Fruit fly (Drosophila melanogaster) Kc167 (cell line): ENCODE results near the gene mRpL49.

Experiments used
- Myc ChIP-seq: fragments of >200 bp; optimal IDR thresholded peaks from 2 replicates; lab custom pipeline; 2017; ENCODE audit warnings: missing external identifiers
- Sin3A ChIP-seq: fragments of >200 bp; optimal IDR thresholded peaks from 2 replicates; lab custom pipeline; 2018; ENCODE audit warnings: missing external identifiers
- h ChIP-seq: fragments of >200 bp; optimal IDR thresholded peaks from 3 replicates; lab custom pipeline; 2018; ENCODE audit warnings: missing external identifiers
- insv ChIP-seq: fragments of >200 bp; optimal IDR thresholded peaks from 3 replicates; lab custom pipeline; 2018; ENCODE audit warnings: missing external identifiers
- psq ChIP-seq: fragments of >200 bp; optimal IDR thresholded peaks from 2 replicates; lab custom pipeline; 2017; ENCODE audit warnings: missing external identifiers
- ttk ChIP-seq: sonication (Bioruptor generic); optimal IDR thresholded peaks from 2 replicates; lab custom pipeline; 2017; ENCODE audit warnings: missing external identifiers

Gene mRpL49

DNA sequence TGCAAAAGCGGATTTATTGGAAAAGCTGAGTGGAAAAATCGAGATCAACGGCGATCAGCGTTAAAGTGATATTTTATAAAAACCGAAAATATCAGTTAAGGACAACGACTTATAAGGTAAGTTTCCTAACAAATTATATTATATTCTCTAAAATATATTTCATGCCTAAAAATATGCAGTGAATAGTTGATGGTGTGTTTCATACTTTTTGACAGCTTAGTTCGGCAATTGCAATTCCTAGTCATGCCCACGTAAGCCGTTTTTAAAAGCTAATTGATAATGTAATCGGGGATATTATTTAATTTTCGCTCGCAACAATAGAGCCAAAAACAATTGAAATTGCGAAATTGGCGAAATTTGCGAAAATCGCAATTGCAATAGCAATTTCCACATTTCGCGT lies 12.7 kb downstream of the mRpL49 start:
- TF ChIP-seq h (lab: Kevin White, UChicago) (no peak), psq (lab: Kevin White, UChicago) (no peak), Sin3A (lab: Kevin White, UChicago) (no peak)

DNA sequence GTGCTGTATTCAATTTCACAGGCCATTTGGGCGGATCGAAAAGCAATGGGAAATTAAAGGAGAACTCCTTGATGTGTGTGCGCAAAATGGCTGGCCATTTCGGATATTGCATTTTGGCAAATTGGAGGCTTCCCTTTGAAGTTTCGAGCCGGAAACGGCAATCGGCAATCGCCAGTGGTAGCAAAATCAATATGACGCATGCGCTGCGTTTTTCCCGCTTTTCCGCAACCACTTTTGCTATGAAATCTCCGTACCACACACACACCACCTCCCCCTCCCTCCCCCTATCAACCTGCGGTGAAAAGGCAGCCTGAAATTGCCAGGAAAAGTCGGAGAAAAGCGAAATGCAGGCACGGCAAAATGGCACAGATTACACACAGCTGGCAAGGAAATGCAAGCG lies 15.4 kb downstream of the mRpL49 start:
- TF ChIP-seq Myc (no peak), Sin3A (lab: Kevin White, UChicago) (no peak), psq (lab: Kevin White, UChicago) (no peak), insv (no peak), ttk (no peak), h (lab: Kevin White, UChicago) (no peak)

DNA sequence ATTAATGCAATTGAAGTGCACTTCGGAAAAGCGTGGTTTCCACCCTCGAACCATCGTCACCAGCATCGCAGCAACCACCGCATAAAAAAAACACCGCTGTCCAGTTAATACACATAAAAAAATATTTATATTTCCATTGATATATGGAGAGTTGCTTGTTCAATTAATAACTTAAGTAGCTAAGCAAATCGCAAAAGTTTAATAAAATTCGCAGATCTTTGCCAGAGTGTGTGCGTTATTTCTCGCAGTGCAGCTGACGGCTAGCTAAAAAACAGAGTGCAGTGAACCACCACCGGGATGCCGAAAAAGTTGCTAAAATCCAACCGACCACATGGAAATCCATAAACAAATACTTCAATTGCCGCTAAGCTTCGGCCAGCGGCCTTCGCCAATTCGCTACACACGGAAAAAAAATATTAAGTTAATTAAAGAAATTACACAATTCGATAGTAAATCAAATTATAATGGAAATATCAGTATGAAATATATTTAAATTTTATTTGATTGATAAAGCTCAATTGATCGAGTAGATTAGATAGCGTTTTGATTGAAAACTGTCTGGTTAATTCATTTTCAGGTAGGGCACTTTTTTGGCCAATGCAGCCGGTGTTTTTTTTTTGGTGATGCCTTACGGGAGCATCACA lies 16.5 kb downstream of the mRpL49 start:
- TF ChIP-seq Sin3A (lab: Kevin White, UChicago) (no peak), psq (lab: Kevin White, UChicago) (no peak), Myc (no peak), h (lab: Kevin White, UChicago) (no peak), ttk (no peak), insv (no peak)

DNA sequence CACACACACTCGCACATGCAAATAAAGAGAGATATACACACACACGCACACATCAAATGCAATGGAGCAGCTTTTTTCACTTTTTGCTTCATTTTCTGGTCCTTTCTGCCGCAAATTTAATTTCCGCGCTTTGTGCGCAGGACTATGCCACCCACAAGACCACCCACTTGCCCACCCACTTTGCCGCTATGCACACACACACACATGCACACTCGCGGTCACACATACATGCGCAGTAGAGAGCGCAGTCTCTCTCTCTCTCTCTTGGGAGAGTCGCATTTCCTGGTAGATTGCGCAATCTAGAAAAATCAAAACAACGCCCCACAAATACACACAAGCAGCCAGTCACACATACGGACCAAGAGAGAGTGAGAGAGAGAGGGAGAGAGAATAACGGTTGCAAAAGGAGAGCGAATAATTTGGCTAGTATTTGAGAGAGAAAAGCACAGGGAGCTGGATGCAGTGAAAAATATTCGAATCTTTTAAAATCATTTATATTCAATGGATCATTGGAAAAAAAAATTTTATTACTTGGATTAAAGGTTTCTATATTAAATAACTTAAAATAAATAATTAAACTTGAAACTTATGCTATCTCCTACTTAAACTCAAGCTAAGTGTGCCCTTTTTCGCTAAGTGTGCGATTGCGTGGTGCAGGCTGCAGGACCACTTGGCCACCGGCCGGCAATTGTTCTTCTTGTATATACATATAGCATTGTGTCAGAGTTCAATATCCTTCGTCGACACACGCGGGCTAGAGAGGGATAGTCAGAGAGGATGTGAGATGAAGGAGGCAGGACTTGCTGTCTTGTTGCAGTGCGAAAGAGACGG lies 18.7 kb downstream of the mRpL49 start:
- TF ChIP-seq ttk (no peak), Sin3A (lab: Kevin White, UChicago) (no peak), h (lab: Kevin White, UChicago) (no peak), psq (lab: Kevin White, UChicago) (no peak), insv (no peak), Myc (no peak)

DNA sequence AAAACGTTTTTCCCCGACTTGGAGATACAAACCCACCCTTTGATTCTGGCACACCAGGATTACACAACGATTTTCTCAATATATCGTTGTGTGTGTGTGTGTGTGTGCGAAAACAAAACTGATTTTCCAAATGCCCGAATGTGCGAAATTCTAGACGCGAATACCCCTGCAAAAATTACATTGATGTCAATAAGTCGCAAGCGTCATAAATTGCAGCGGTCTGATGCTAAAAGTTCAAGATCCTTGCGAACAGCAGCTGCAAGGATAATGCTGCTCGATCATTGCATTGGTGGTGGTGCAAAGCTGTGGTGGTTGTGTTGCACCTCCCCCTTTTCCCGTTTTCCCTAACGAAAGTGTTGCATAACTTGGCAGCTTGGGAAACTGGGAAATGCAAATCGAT lies 20.7 kb downstream of the mRpL49 start:
- TF ChIP-seq insv (no peak), Sin3A (lab: Kevin White, UChicago) (no peak)

DNA sequence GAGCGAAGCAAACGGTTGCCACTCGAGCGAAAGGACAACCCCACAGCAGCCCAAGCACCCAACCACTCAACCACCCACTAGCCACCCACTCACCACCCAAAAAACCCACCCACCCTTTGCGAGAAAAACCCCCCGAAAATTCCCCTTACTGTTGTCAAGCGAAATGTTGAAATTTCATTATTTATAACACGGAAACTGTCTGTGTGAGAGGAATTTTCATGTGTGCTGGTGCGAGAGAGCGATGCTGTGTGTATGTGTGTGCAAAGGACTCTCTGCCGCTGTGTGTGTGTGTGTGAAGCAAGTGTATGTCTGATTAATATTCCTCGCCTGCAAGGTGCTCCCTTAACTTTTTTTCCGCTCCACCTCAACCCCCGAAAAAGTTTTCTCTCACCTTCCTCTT lies 22.9 kb downstream of the mRpL49 start:
- TF ChIP-seq insv, result no peak
- no peak for TF ChIP-seq h (lab: Kevin White, UChicago)
- no peak for TF ChIP-seq Sin3A (lab: Kevin White, UChicago)
- no peak for TF ChIP-seq ttk
- no peak for TF ChIP-seq psq (lab: Kevin White, UChicago)
- TF ChIP-seq Myc, result no peak

DNA sequence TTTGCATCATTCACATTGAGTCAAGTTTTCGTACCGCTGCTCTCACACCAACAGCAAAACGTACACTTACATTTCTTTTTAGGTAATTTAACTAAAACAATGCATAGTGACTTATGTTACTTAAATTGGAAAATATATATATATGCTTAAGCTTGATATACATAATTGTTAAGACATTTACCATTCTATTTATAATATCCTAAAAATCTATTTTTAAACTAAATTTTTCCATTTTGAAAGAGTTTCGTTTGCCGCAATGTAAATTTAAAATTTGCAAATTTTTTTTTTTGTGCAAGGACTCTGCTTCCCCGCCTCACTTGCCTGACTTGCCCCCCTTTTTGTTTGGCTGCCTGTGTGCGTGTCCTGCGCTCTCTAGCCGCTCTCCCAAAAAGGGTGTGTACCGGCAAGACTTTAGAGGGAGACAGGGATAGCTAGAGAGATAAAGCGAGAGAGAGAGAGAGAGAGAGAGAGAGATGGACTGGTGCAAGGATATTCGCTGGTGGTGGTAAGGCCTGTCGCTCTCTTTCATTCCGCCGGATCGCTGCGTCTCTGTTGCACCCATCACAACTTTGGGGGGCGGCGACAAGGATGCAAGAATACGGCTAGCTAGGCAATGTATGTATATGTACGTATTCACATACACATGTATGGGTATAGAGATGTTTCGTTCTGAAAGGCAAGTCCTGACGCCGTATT lies 31.1 kb downstream of the mRpL49 start:
- TF ChIP-seq h (lab: Kevin White, UChicago) (no peak), psq (lab: Kevin White, UChicago) (no peak), Myc (no peak), insv (no peak), Sin3A (lab: Kevin White, UChicago) (no peak), ttk (no peak)

DNA sequence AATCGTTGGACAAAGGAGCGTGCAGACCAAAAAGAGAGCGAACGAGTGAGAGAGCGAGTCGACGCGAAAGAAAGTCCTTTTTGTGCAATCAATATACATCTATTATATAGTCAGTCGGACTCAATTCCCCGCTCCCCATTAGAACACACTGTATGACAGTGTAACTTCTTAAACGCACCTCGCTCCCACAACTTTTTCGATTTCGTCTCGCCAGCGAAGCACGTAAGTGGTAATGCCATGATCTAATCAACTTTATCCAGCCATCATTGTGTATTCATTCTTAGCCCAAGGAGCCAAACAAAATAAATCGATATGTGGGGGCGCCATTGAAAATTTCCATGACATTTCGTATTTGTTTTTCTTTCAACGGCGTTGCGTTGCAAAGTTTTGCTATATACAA lies 32.1 kb downstream of the mRpL49 start:
- no peak for TF ChIP-seq psq (lab: Kevin White, UChicago)
- TF ChIP-seq insv, result no peak
- TF ChIP-seq ttk, result no peak
- no peak for TF ChIP-seq Sin3A (lab: Kevin White, UChicago)
- no peak for TF ChIP-seq Myc
- no peak for TF ChIP-seq h (lab: Kevin White, UChicago)

DNA sequence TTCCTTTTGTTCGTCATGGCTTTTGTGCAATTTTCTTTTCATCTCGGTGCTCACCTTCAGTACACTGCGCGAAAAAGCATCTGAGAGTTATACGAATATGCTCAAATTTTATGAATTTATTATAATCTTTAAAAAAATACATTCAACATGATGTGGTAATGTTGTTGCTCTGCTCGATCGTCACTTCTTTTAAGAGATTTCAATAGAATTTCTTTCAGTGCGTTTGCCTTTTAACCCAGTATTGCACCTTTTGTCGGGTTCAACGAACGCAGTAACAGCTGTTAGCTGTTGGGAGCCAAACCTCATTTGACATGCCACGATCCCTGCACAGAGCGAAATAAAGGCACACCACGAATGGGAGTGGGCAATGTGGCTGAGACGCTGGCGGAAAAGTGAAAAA lies 33.0 kb downstream of the mRpL49 start:
- TF ChIP-seq Sin3A (lab: Kevin White, UChicago), result no peak
- no peak for TF ChIP-seq ttk
- TF ChIP-seq psq (lab: Kevin White, UChicago), result no peak
- no peak for TF ChIP-seq insv

DNA sequence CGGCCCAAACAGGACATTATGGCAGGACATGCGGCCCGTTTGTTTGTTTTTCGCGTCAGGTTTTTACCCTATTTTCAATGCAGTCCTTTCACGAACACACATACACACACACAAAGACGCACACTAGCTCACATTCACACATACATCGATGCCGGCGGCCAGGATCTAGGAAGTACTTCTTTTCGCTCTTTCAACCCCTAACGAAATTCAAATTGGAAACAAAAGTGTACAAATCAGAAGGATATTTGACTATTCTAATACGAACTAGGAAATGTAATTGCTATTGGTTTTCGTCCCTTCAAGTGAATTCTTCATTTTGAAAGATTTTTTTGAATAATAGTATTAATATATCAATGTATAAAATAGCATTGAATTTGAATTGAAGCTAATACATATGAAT lies 33.5 kb downstream of the mRpL49 start:
- no peak for TF ChIP-seq Myc
- TF ChIP-seq insv, result no peak

DNA sequence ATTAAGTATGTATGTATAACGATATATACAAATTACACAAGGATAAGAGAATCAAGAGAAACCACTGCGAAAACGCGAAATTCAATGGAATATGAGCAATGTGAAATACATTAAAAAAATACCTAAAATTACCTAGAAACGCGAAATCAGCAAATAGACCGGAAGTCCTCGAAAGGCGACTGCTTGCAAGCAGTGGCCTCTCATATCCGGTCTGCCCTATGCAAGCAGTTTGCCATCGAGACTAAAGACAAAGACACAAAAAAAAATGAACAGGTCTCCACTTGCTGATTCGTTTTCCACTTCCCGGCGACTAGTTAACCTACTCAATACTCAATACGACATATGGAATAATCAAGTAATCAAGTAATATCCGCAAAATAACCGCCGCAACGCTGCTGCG lies 40.8 kb downstream of the mRpL49 start:
- no peak for TF ChIP-seq psq (lab: Kevin White, UChicago)
- TF ChIP-seq Myc, result no peak
- no peak for TF ChIP-seq ttk
- TF ChIP-seq insv, result no peak
- no peak for TF ChIP-seq h (lab: Kevin White, UChicago)
- TF ChIP-seq Sin3A (lab: Kevin White, UChicago), result no peak

DNA sequence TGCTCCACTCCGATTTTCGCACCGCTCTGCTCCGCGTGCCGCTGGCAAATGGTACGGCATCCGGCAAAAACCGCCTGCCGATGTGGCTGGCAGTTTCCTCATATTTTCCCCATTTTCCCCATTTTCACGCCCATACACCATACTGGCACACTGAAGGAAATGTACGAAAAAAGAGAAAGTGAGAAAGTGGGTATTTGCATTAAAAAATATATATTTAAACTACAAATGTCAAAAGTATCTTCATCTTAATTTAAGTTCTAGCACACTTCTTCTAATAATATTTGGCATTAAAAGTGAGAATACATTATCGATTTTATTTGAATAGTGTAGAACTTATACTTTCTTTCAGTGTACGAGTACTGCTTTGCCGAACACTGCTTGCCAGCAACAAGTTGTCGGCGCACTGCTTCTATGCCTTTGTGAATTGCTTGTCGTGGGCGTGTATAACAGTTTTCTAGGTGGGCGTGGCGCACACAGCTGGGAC lies 50.5 kb downstream of the mRpL49 start, which contains the start of gene hec:
Gene hec (minus strand): TSS at position 51 of the 484 bp plus-strand sequence.
- no peak for TF ChIP-seq Sin3A (lab: Kevin White, UChicago)
- TF ChIP-seq ttk, result no peak
- TF ChIP-seq Myc, result no peak
- TF ChIP-seq psq (lab: Kevin White, UChicago), result no peak
- TF ChIP-seq insv, result no peak
- no peak for TF ChIP-seq h (lab: Kevin White, UChicago)
